Worm (Caenorhabditis elegans) whole organism, L4 larva: ENCODE data around the gene K11D12.11.
"Not testable (repeated sequence)": the region's sequence is repeated elsewhere in the genome, so short reads cannot be mapped to it uniquely, and the experiment has no call there.

Experiments used
- D1046.2 ChIP-seq: fragments of 200-800 bp; sonication (Bioruptor generic); IDR thresholded peaks from 2 replicates; pipeline ENCODE4 v1.3.6; 2022; ENCODE audit warnings: missing genetic modification characterization, missing compliant biosample characterization
- F10B5.3 ChIP-seq: sonication (generic microtip); optimal IDR thresholded peaks from 2 replicates; lab custom pipeline; 2016; ENCODE audit warnings: mild to moderate bottlenecking, missing genetic modification characterization, missing compliant biosample characterization
- Y48G9A.11 ChIP-seq: fragments of 200-800 bp; sonication (Bioruptor generic); IDR thresholded peaks from 2 replicates; pipeline ENCODE4 v1.3.6; 2022; ENCODE audit warnings: missing genetic modification reagents, missing genetic modification characterization, missing compliant biosample characterization
- Y5F2A.4 ChIP-seq: fragments of 200-800 bp; sonication (Bioruptor generic); optimal IDR thresholded peaks from 2 replicates; lab custom pipeline; 2018; ENCODE audit warnings: mild to moderate bottlenecking, missing genetic modification characterization, missing compliant biosample characterization
- Y75B8A.6 ChIP-seq: fragments of 200-800 bp; sonication (Bioruptor generic); IDR thresholded peaks from 2 replicates; pipeline ENCODE4 v1.3.6; 2022; ENCODE audit warnings: missing genetic modification reagents, missing genetic modification characterization, missing compliant biosample characterization
- ZK337.2 ChIP-seq: fragments of 200-800 bp; sonication (Bioruptor generic); IDR thresholded peaks from 2 replicates; pipeline ENCODE4 v1.3.6; 2022; ENCODE audit warnings: missing genetic modification reagents, missing genetic modification characterization, missing compliant biosample characterization
- arid-1 ChIP-seq: fragments of 200-800 bp; sonication (Bioruptor generic); conservative IDR thresholded peaks from 2 replicates; pipeline ENCODE4 v1.3.6; 2022; ENCODE audit warnings: missing genetic modification reagents, missing genetic modification characterization, missing compliant biosample characterization
- ceh-20 ChIP-seq: fragments of 200-800 bp; sonication (Bioruptor generic); IDR thresholded peaks from 2 replicates; pipeline ENCODE4 v1.3.6; 2022; ENCODE audit warnings: missing genetic modification reagents, missing genetic modification characterization, missing compliant biosample characterization
- ceh-44 ChIP-seq: fragments of 200-800 bp; sonication (Bioruptor generic); IDR thresholded peaks from 2 replicates; pipeline ENCODE4 v1.3.6; 2022; ENCODE audit warnings: missing genetic modification reagents, missing genetic modification characterization, missing compliant biosample characterization
- ctbp-1 ChIP-seq: fragments of 200-800 bp; sonication (Bioruptor generic); IDR thresholded peaks from 2 replicates; pipeline ENCODE4 v1.3.6; 2022; ENCODE audit warnings: missing genetic modification reagents, missing genetic modification characterization, missing compliant biosample characterization
- daf-8 ChIP-seq: fragments of 200-800 bp; sonication (Bioruptor generic); IDR thresholded peaks from 2 replicates; pipeline ENCODE4 v1.3.6; 2022; ENCODE audit warnings: missing genetic modification characterization, missing compliant biosample characterization
- dmd-6 ChIP-seq: fragments of 200-800 bp; sonication (Bioruptor generic); IDR thresholded peaks from 2 replicates; pipeline ENCODE4 v1.3.6; 2022; ENCODE audit warnings: missing genetic modification reagents, missing genetic modification characterization, missing compliant biosample characterization
- dmd-8 ChIP-seq: fragments of 200-800 bp; sonication (Bioruptor generic); IDR thresholded peaks from 2 replicates; pipeline ENCODE4 v1.3.6; 2022; ENCODE audit warnings: missing genetic modification characterization, missing compliant biosample characterization
- dmd-9 ChIP-seq: fragments of 200-800 bp; sonication (Bioruptor generic); IDR thresholded peaks from 2 replicates; pipeline ENCODE4 v1.3.6; 2022; ENCODE audit warnings: missing genetic modification reagents, missing genetic modification characterization, missing compliant biosample characterization
- egl-43 ChIP-seq: fragments of 200-800 bp; sonication (Bioruptor generic); IDR thresholded peaks from 2 replicates; pipeline ENCODE4 v1.3.6; 2022; ENCODE audit warnings: missing genetic modification reagents, missing genetic modification characterization, missing compliant biosample characterization
- fkh-10 ChIP-seq: fragments of 150-350 bp; optimal IDR thresholded peaks from 2 replicates; lab custom pipeline; 2014; ENCODE audit warnings: missing biosample characterization, missing genetic modification reagents, missing genetic modification characterization
- hmg-1.1 ChIP-seq: fragments of 200-800 bp; sonication (Bioruptor generic); IDR thresholded peaks from 2 replicates; pipeline ENCODE4 v1.3.6; 2022; ENCODE audit warnings: missing genetic modification reagents, missing genetic modification characterization, missing compliant biosample characterization
- lin-1 ChIP-seq: fragments of 200-800 bp; sonication (Bioruptor generic); IDR thresholded peaks from 2 replicates; pipeline ENCODE4 v1.3.6; 2022; ENCODE audit warnings: missing genetic modification reagents, missing genetic modification characterization, missing compliant biosample characterization
- lin-13 ChIP-seq: fragments of 150-350 bp; optimal IDR thresholded peaks from 2 replicates; lab custom pipeline; 2014; ENCODE audit warnings: missing biosample characterization, missing genetic modification reagents, missing genetic modification characterization
- lin-29 ChIP-seq: fragments of 200-800 bp; sonication (Bioruptor generic); IDR thresholded peaks from 2 replicates; pipeline ENCODE4 v1.3.6; 2022; ENCODE audit warnings: missing genetic modification reagents, missing genetic modification characterization, missing compliant biosample characterization
- lin-38 ChIP-seq: fragments of 200-800 bp; sonication (Bioruptor generic); IDR thresholded peaks from 2 replicates; pipeline ENCODE4 v1.3.6; 2022; ENCODE audit warnings: missing genetic modification reagents, missing genetic modification characterization, missing compliant biosample characterization
- lir-3 ChIP-seq: sonication (generic microtip); optimal IDR thresholded peaks from 2 replicates; lab custom pipeline; 2016; ENCODE audit warnings: mild to moderate bottlenecking, missing genetic modification characterization, missing compliant biosample characterization
- madf-9 ChIP-seq: fragments of 200-800 bp; sonication (Bioruptor generic); conservative IDR thresholded peaks from 2 replicates; pipeline ENCODE4 v1.3.6; 2022; ENCODE audit warnings: missing genetic modification reagents, missing genetic modification characterization, missing compliant biosample characterization
- mdt-29 ChIP-seq: fragments of 200-800 bp; sonication (Bioruptor generic); IDR thresholded peaks from 2 replicates; pipeline ENCODE4 v1.3.6; 2022; ENCODE audit warnings: missing genetic modification reagents, missing genetic modification characterization, missing compliant biosample characterization
- mep-1 ChIP-seq: fragments of 150-350 bp; sonication (generic microtip); optimal IDR thresholded peaks from 3 replicates; lab custom pipeline; 2014; ENCODE audit warnings: missing biosample characterization, missing genetic modification characterization
- nhr-10 ChIP-seq: fragments of 150-350 bp; optimal IDR thresholded peaks from 2 replicates; lab custom pipeline; 2014; ENCODE audit warnings: missing biosample characterization, missing genetic modification characterization
- nhr-237 ChIP-seq: sonication (generic microtip); optimal IDR thresholded peaks from 2 replicates; lab custom pipeline; 2017; ENCODE audit warnings: missing biosample characterization, missing genetic modification characterization
- nhr-28 ChIP-seq: fragments of 150-350 bp; optimal IDR thresholded peaks from 2 replicates; lab custom pipeline; 2014; ENCODE audit warnings: missing biosample characterization, missing genetic modification characterization
- nhr-42 ChIP-seq: fragments of 200-800 bp; sonication (Bioruptor generic); IDR thresholded peaks from 2 replicates; pipeline ENCODE4 v1.3.6; 2022; ENCODE audit warnings: missing genetic modification characterization, missing compliant biosample characterization
- pha-4 ChIP-seq, 2 experiments: fragments of 150-350 bp in 1 of 2; fragments of 200-800 bp in 1 of 2; sonication (Bioruptor generic) in 1 of 2; IDR thresholded peaks in 1 of 2; optimal IDR thresholded peaks in 1 of 2; 2 replicates each; pipeline versions ENCODE4 v1.3.6 to Lab custom; 2014 to 2022; ENCODE audit warnings: missing genetic modification characterization in 2 of 2, missing genetic modification reagents in 2 of 2, missing biosample characterization in 1 of 2, missing compliant biosample characterization in 1 of 2
- php-3 ChIP-seq: fragments of 200-800 bp; sonication (Bioruptor generic); IDR thresholded peaks from 2 replicates; pipeline ENCODE4 v1.3.6; 2022; ENCODE audit warnings: missing genetic modification reagents, missing genetic modification characterization, missing compliant biosample characterization
- rbr-2 ChIP-seq: sonication (generic microtip); optimal IDR thresholded peaks from 2 replicates; lab custom pipeline; 2016; ENCODE audit warnings: missing genotype, missing genetic modification characterization, missing compliant biosample characterization
- saeg-2 ChIP-seq: fragments of 200-800 bp; sonication (Bioruptor generic); IDR thresholded peaks from 2 replicates; pipeline ENCODE4 v1.3.6; 2022; ENCODE audit warnings: missing genetic modification reagents, missing genetic modification characterization, missing compliant biosample characterization
- set-16 ChIP-seq: fragments of 200-800 bp; sonication (Bioruptor generic); IDR thresholded peaks from 2 replicates; pipeline ENCODE4 v1.3.6; 2022; ENCODE audit warnings: missing genetic modification reagents, missing genetic modification characterization, missing compliant biosample characterization
- snpc-1.2 ChIP-seq: fragments of 200-800 bp; sonication (Bioruptor generic); IDR thresholded peaks from 2 replicates; pipeline ENCODE4 v1.3.6; 2022; ENCODE audit warnings: missing genetic modification reagents, missing genetic modification characterization, missing compliant biosample characterization
- tag-97 ChIP-seq: fragments of 200-800 bp; sonication (Bioruptor generic); IDR thresholded peaks from 2 replicates; pipeline ENCODE4 v1.3.6; 2022; ENCODE audit warnings: missing genetic modification characterization, missing compliant biosample characterization
- tra-1 ChIP-seq: fragments of 200-800 bp; sonication (Bioruptor generic); IDR thresholded peaks from 2 replicates; pipeline ENCODE4 v1.3.6; 2022; ENCODE audit warnings: missing genetic modification reagents, missing genetic modification characterization, missing compliant biosample characterization
- unc-39 ChIP-seq: sonication (generic microtip); optimal IDR thresholded peaks from 2 replicates; lab custom pipeline; 2017; ENCODE audit warnings: missing biosample characterization, missing genetic modification characterization
- vab-7 ChIP-seq: fragments of 200-800 bp; sonication (Bioruptor generic); IDR thresholded peaks from 2 replicates; pipeline ENCODE4 v1.3.6; 2022; ENCODE audit warnings: missing genetic modification reagents, missing genetic modification characterization, missing compliant biosample characterization
- zfp-3 ChIP-seq: fragments of 200-800 bp; sonication (Bioruptor generic); conservative IDR thresholded peaks from 2 replicates; pipeline ENCODE4 v1.3.6; 2022; ENCODE audit warnings: missing genetic modification reagents, missing genetic modification characterization, missing compliant biosample characterization
- ztf-11 ChIP-seq: fragments of 150-350 bp; optimal IDR thresholded peaks from 2 replicates; lab custom pipeline; 2014; ENCODE audit warnings: missing biosample characterization, missing genetic modification characterization

The K11D12.11 gene

ce11 chrV:5049333-5049942 is 10.0 kb upstream of the K11D12.11 start, which contains the start of the genes pqn-51 and K11D12.14 (continued):
- TF ChIP-seq mep-1 (peak; percentile 87), vab-7 (GFP tag; lab: Robert Waterston, UW) (peak; percentile 90), dmd-6 (GFP tag; lab: Robert Waterston, UW) (peak; percentile 90), daf-8 (GFP tag; lab: Robert Waterston, UW) (no peak), F10B5.3 (tag; lab: Kevin White, UChicago) (peak; percentile 79), hmg-1.1 (GFP tag; lab: Robert Waterston, UW) (peak; percentile 91)

ce11 chrV:5047230-5047629 is 7.8 kb upstream of the K11D12.11 start:
- TF ChIP-seq Y48G9A.11 (GFP tag; lab: Robert Waterston, UW) (peak; percentile 57; the same call in 1 of the 2 replicates), dmd-6 (GFP tag; lab: Robert Waterston, UW) (peak; percentile 89), zfp-3 (GFP tag; lab: Robert Waterston, UW) (peak; percentile 82), dmd-9 (GFP tag; lab: Robert Waterston, UW) (0 out of 2 replicates have a peak, but pooled peaks have one; percentile 64), ceh-44 (peak; percentile 86), rbr-2 (tag; lab: Kevin White, UChicago) (peak; percentile 25), dmd-8 (GFP tag; lab: Robert Waterston, UW) (0 out of 2 replicates have a peak, but pooled peaks have one; percentile 59), ctbp-1 (GFP tag; lab: Robert Waterston, UW) (peak; percentile 95), D1046.2 (GFP tag; lab: Robert Waterston, UW) (peak; percentile 73; the same call in 1 of the 2 replicates), set-16 (peak; percentile 94), saeg-2 (GFP tag; lab: Robert Waterston, UW) (peak; percentile 79), tra-1 (GFP tag; lab: Robert Waterston, UW) (peak; percentile 92), ZK337.2 (peak; percentile 46; the same call in 1 of the 2 replicates), nhr-42 (GFP tag; lab: Robert Waterston, UW) (peak; percentile 93), lin-38 (GFP tag; lab: Robert Waterston, UW) (peak; percentile 90), snpc-1.2 (0 out of 2 replicates have a peak, but pooled peaks have one; percentile 30), hmg-1.1 (GFP tag; lab: Robert Waterston, UW) (peak; percentile 97), pha-4 (GFP tag; IDR thresholded peaks at IDR 0.05; lab: Robert Waterston, UW) (peak; percentile 80), lin-1 (GFP tag; lab: Robert Waterston, UW) (peak; percentile 60; the same call in 1 of the 2 replicates), lin-29 (GFP tag; lab: Robert Waterston, UW) (peak; percentile 81), php-3 (GFP tag; lab: Robert Waterston, UW) (peak; percentile 82), vab-7 (GFP tag; lab: Robert Waterston, UW) (peak; percentile 81; the same call in 1 of the 2 replicates), Y75B8A.6 (GFP tag; lab: Robert Waterston, UW) (0 out of 2 replicates have a peak, but pooled peaks have one; percentile 33), madf-9 (GFP tag; lab: Robert Waterston, UW) (peak; percentile 77), ceh-20 (peak; percentile 91), mdt-29 (GFP tag; lab: Robert Waterston, UW) (peak; percentile 75), arid-1 (GFP tag; lab: Robert Waterston, UW) (peak; percentile 79; the same call in 1 of the 2 replicates)
- not testable (repeated sequence) for TF ChIP-seq pha-4 (tag; optimal IDR thresholded peaks at IDR 0.05; lab: Kevin White, UChicago)
- TF ChIP-seq, all 104 proteins: peak for 27; not testable (repeated sequence) for 77

ce11 chrV:5046558-5046957 is 7.2 kb upstream of the K11D12.11 start:
- TF ChIP-seq rbr-2 (tag; lab: Kevin White, UChicago) (no peak), nhr-28 (tag; lab: Kevin White, UChicago) (no peak), lir-3 (tag; lab: Kevin White, UChicago) (no peak), Y5F2A.4 (GFP tag; lab: Kevin White, UChicago) (no peak), ceh-44 (no peak), tag-97 (GFP tag; lab: Robert Waterston, UW) (no peak), D1046.2 (GFP tag; lab: Robert Waterston, UW) (no peak), saeg-2 (GFP tag; lab: Robert Waterston, UW) (no peak), nhr-10 (tag; lab: Kevin White, UChicago) (no peak), zfp-3 (GFP tag; lab: Robert Waterston, UW) (no peak), lin-13 (GFP tag; lab: Kevin White, UChicago) (no peak), ztf-11 (tag; lab: Kevin White, UChicago) (no peak), fkh-10 (no peak), egl-43 (GFP tag; lab: Robert Waterston, UW) (no peak), nhr-237 (tag; lab: Kevin White, UChicago) (no peak), tra-1 (GFP tag; lab: Robert Waterston, UW) (no peak), unc-39 (tag; lab: Kevin White, UChicago) (no peak)
- TF ChIP-seq, all 104 proteins: peak for 0
